Fruit fly (Drosophila melanogaster) whole organism, embryonic: ENCODE measurements around the gene ETHR.

Experiments used
- BtbVII ChIP-seq: fragments of 200-800 bp; sonication (Bioruptor generic); optimal IDR thresholded peaks from 3 replicates; lab custom pipeline; 2017; ENCODE audit warnings: missing biosample characterization, mild to moderate bottlenecking, missing genetic modification characterization
- CG10543 ChIP-seq: fragments of 200-800 bp; sonication (Bioruptor generic); optimal IDR thresholded peaks from 3 replicates; lab custom pipeline; 2017; ENCODE audit warnings: missing biosample characterization, mild to moderate bottlenecking, missing genetic modification characterization, moderate library complexity
- CG11456 ChIP-seq: fragments of 200-800 bp; sonication (Bioruptor generic); IDR thresholded peaks from 3 replicates; pipeline ENCODE4 v1.3.6; 2022; ENCODE audit warnings: missing biosample characterization, missing genetic modification characterization
- CG12071 ChIP-seq: fragments of 200-800 bp; sonication (Bioruptor generic); optimal IDR thresholded peaks from 3 replicates; lab custom pipeline; 2018; ENCODE audit warnings: missing biosample characterization, mild to moderate bottlenecking, missing genetic modification characterization
- CG14667 ChIP-seq: fragments of 200-800 bp; sonication (Bioruptor generic); IDR thresholded peaks from 2 replicates; pipeline ENCODE4 v1.3.6; 2022; ENCODE audit warnings: missing biosample characterization, missing genetic modification characterization
- CG16779 ChIP-seq: fragments of 200-800 bp; sonication (Bioruptor generic); IDR thresholded peaks from 2 replicates; pipeline ENCODE4 v1.3.6; 2022; ENCODE audit warnings: missing biosample characterization, missing genetic modification characterization
- CG17328 ChIP-seq: fragments of 200-800 bp; sonication (Bioruptor generic); IDR thresholded peaks from 2 replicates; pipeline ENCODE4 v1.3.6; 2022; ENCODE audit warnings: missing biosample characterization, missing genetic modification characterization
- CG32772 ChIP-seq: fragments of 200-800 bp; sonication (Bioruptor generic); IDR thresholded peaks from 2 replicates; pipeline ENCODE4 v1.3.6; 2022; ENCODE audit warnings: missing biosample characterization, missing genetic modification characterization
- CG6654 ChIP-seq: fragments of 200-800 bp; sonication (Bioruptor generic); optimal IDR thresholded peaks from 2 replicates; lab custom pipeline; 2017; ENCODE audit warnings: missing biosample characterization, mild to moderate bottlenecking, missing genetic modification characterization
- CG6813 ChIP-seq: fragments of 200-800 bp; sonication (Bioruptor generic); optimal IDR thresholded peaks from 2 replicates; lab custom pipeline; 2017; ENCODE audit warnings: missing biosample characterization, missing genetic modification characterization, mild to moderate bottlenecking, moderate library complexity, missing genetic modification reagents
- CG7357 ChIP-seq: fragments of 200-800 bp; sonication (Bioruptor generic); IDR thresholded peaks from 3 replicates; pipeline ENCODE4 v1.3.6; 2022; ENCODE audit warnings: missing biosample characterization, missing genetic modification characterization
- CG7786 ChIP-seq: fragments of 200-800 bp; sonication (Bioruptor generic); optimal IDR thresholded peaks from 2 replicates; lab custom pipeline; 2016; ENCODE audit warnings: missing biosample characterization, missing genetic modification characterization
- CG7963 ChIP-seq: fragments of 200-800 bp; sonication (Bioruptor generic); IDR thresholded peaks from 3 replicates; pipeline ENCODE4 v1.3.6; 2022; ENCODE audit warnings: missing biosample characterization, missing genetic modification characterization; ENCODE audit not compliant: partially characterized antibody
- CG8765 ChIP-seq: fragments of 200-800 bp; sonication (Bioruptor generic); IDR thresholded peaks from 2 replicates; pipeline ENCODE4 v1.3.6; 2022; ENCODE audit warnings: missing biosample characterization, missing genetic modification characterization
- CG8924 ChIP-seq: fragments of 200-800 bp; optimal IDR thresholded peaks from 3 replicates; lab custom pipeline; 2019; ENCODE audit warnings: missing biosample characterization, mild to moderate bottlenecking, missing genetic modification characterization, moderate library complexity
- CTCF ChIP-seq: fragments of 200-800 bp; sonication (Bioruptor generic); optimal IDR thresholded peaks from 2 replicates; lab custom pipeline; 2017; ENCODE audit warnings: missing biosample characterization, mild to moderate bottlenecking, missing genetic modification characterization, moderate library complexity
- Chrac-16 ChIP-seq: fragments of 200-800 bp; sonication (Bioruptor generic); optimal IDR thresholded peaks from 3 replicates; lab custom pipeline; 2016; ENCODE audit warnings: missing biosample characterization, missing genetic modification characterization
- CrebB ChIP-seq: fragments of 200-800 bp; sonication (Bioruptor generic); optimal IDR thresholded peaks from 3 replicates; lab custom pipeline; 2018; ENCODE audit warnings: missing biosample characterization, mild to moderate bottlenecking, missing genetic modification characterization
- Dbx ChIP-seq: fragments of 200-800 bp; sonication (Bioruptor generic); IDR thresholded peaks from 3 replicates; pipeline ENCODE4 v1.3.6; 2022; ENCODE audit warnings: missing biosample characterization, missing genetic modification characterization
- Dek ChIP-seq: fragments of 200-800 bp; sonication (Bioruptor generic); optimal IDR thresholded peaks from 3 replicates; lab custom pipeline; 2019; ENCODE audit warnings: missing biosample characterization, mild to moderate bottlenecking, missing genetic modification characterization, moderate library complexity
- H2.0 ChIP-seq: fragments of 200-800 bp; sonication (Bioruptor generic); IDR thresholded peaks from 2 replicates; pipeline ENCODE4 v1.3.6; 2022; ENCODE audit warnings: missing biosample characterization, missing genetic modification characterization
- Hey ChIP-seq: fragments of 200-800 bp; sonication (Bioruptor generic); optimal IDR thresholded peaks from 3 replicates; lab custom pipeline; 2018; ENCODE audit warnings: missing biosample characterization, mild to moderate bottlenecking, missing genetic modification characterization
- Hmr ChIP-seq: fragments of 200-800 bp; sonication (Bioruptor generic); optimal IDR thresholded peaks from 3 replicates; lab custom pipeline; 2017; ENCODE audit warnings: mild to moderate bottlenecking, missing biosample characterization, missing genetic modification reagents, missing genetic modification characterization
- Hr51 ChIP-seq, 2 experiments: fragments of 200-800 bp; sonication (Bioruptor generic); optimal IDR thresholded peaks; 2 replicates in 1 of 2; 3 replicates in 1 of 2; lab custom pipeline; 2016 to 2018; ENCODE audit warnings: missing biosample characterization in 2 of 2, missing genetic modification characterization in 2 of 2, mild to moderate bottlenecking in 1 of 2, moderate library complexity in 1 of 2
- NC2α ChIP-seq: fragments of 200-800 bp; sonication (Bioruptor generic); optimal IDR thresholded peaks from 2 replicates; lab custom pipeline; 2016; ENCODE audit warnings: missing biosample characterization, missing genetic modification characterization
- NC2β ChIP-seq: fragments of 200-800 bp; sonication (Bioruptor generic); optimal IDR thresholded peaks from 2 replicates; lab custom pipeline; 2016; ENCODE audit warnings: missing biosample characterization, missing genetic modification characterization
- Oli ChIP-seq: fragments of 200-800 bp; sonication (Bioruptor generic); optimal IDR thresholded peaks from 2 replicates; lab custom pipeline; 2018; ENCODE audit warnings: missing biosample characterization, mild to moderate bottlenecking, missing genetic modification characterization, moderate library complexity
- Rfx ChIP-seq: fragments of 200-800 bp; sonication (Bioruptor generic); IDR thresholded peaks from 2 replicates; pipeline ENCODE4 v1.3.6; 2022; ENCODE audit warnings: missing biosample characterization, missing genetic modification characterization
- Spps ChIP-seq: fragments of 200-800 bp; sonication (Bioruptor generic); optimal IDR thresholded peaks from 2 replicates; lab custom pipeline; 2018; ENCODE audit warnings: missing biosample characterization, mild to moderate bottlenecking, missing genetic modification characterization
- Usf ChIP-seq: fragments of 200-800 bp; sonication (Bioruptor generic); optimal IDR thresholded peaks from 2 replicates; lab custom pipeline; 2017; ENCODE audit warnings: missing genotype, missing biosample characterization, missing genetic modification characterization
- Vsx1 ChIP-seq: fragments of 200-800 bp; sonication (Bioruptor generic); optimal IDR thresholded peaks from 2 replicates; lab custom pipeline; 2017; ENCODE audit warnings: missing biosample characterization, mild to moderate bottlenecking, missing genetic modification characterization, missing genetic modification reagents
- ato ChIP-seq: fragments of 200-800 bp; sonication (Bioruptor generic); IDR thresholded peaks from 2 replicates; pipeline ENCODE4 v1.3.6; 2022; ENCODE audit warnings: missing biosample characterization, missing genetic modification characterization; ENCODE audit not compliant: partially characterized antibody
- bsh ChIP-seq, 2 experiments: fragments of 200-800 bp; sonication (Bioruptor generic); optimal IDR thresholded peaks; 2 replicates each; lab custom pipeline; 2017 to 2018; ENCODE audit warnings: mild to moderate bottlenecking in 2 of 2, missing biosample characterization in 2 of 2, missing genetic modification characterization in 2 of 2, moderate library complexity in 1 of 2
- cato ChIP-seq: fragments of 200-800 bp; sonication (Bioruptor generic); optimal IDR thresholded peaks from 2 replicates; lab custom pipeline; 2016; ENCODE audit warnings: missing biosample characterization, missing genetic modification characterization, borderline replicate concordance
- corto ChIP-seq: fragments of 200-800 bp; sonication (Bioruptor generic); optimal IDR thresholded peaks from 2 replicates; lab custom pipeline; 2016; ENCODE audit warnings: missing biosample characterization, mild to moderate bottlenecking, missing genetic modification characterization, moderate library complexity
- crc ChIP-seq: fragments of 200-800 bp; sonication (Bioruptor generic); optimal IDR thresholded peaks from 2 replicates; lab custom pipeline; 2016; ENCODE audit warnings: missing biosample characterization, missing genetic modification characterization
- en ChIP-seq: fragments of 200-800 bp; sonication (Bioruptor generic); optimal IDR thresholded peaks from 2 replicates; lab custom pipeline; 2016; ENCODE audit warnings: missing biosample characterization, missing genetic modification characterization
- gcm2 ChIP-seq: fragments of 200-800 bp; sonication (Bioruptor generic); optimal IDR thresholded peaks from 2 replicates; lab custom pipeline; 2016; ENCODE audit warnings: missing biosample characterization, missing genetic modification characterization
- gsb-n ChIP-seq: fragments of 200-800 bp; sonication (Bioruptor generic); optimal IDR thresholded peaks from 3 replicates; lab custom pipeline; 2018; ENCODE audit warnings: missing biosample characterization, mild to moderate bottlenecking, missing genetic modification characterization
- insv ChIP-seq, 2 experiments: fragments of 200-800 bp; sonication (Bioruptor generic); optimal IDR thresholded peaks; 3 replicates each; lab custom pipeline; 2016 to 2018; ENCODE audit warnings: missing biosample characterization in 2 of 2, missing genetic modification characterization in 2 of 2
- jigr1 ChIP-seq: fragments of 200-800 bp; sonication (Bioruptor generic); IDR thresholded peaks from 3 replicates; pipeline ENCODE4 v1.3.6; 2022; ENCODE audit warnings: missing biosample characterization, missing genetic modification characterization
- lab ChIP-seq: fragments of 200-800 bp; sonication (Bioruptor generic); optimal IDR thresholded peaks from 3 replicates; lab custom pipeline; 2017; ENCODE audit warnings: missing biosample characterization, missing genetic modification characterization, mild to moderate bottlenecking, moderate library complexity, missing genetic modification reagents
- lbe ChIP-seq: fragments of 200-800 bp; sonication (Bioruptor generic); optimal IDR thresholded peaks from 2 replicates; lab custom pipeline; 2016; ENCODE audit warnings: missing biosample characterization, mild to moderate bottlenecking, missing genetic modification characterization
- lmd ChIP-seq: fragments of 200-800 bp; sonication (Bioruptor generic); IDR thresholded peaks from 2 replicates; pipeline ENCODE4 v1.3.6; 2022; ENCODE audit warnings: missing biosample characterization, missing genetic modification characterization
- oc ChIP-seq: fragments of 200-800 bp; sonication (Bioruptor generic); optimal IDR thresholded peaks from 2 replicates; lab custom pipeline; 2018; ENCODE audit warnings: missing biosample characterization, mild to moderate bottlenecking, missing genetic modification characterization, moderate library complexity
- peb ChIP-seq: fragments of 200-800 bp; sonication (Bioruptor generic); IDR thresholded peaks from 2 replicates; pipeline ENCODE4 v1.3.6; 2022; ENCODE audit warnings: missing biosample characterization, missing genetic modification characterization
- phol ChIP-seq: fragments of 200-800 bp; sonication (Bioruptor generic); optimal IDR thresholded peaks from 3 replicates; lab custom pipeline; 2018; ENCODE audit warnings: missing biosample characterization, mild to moderate bottlenecking, missing genetic modification characterization, moderate library complexity
- sens ChIP-seq: fragments of 200-800 bp; sonication (Bioruptor generic); peaks from one replicate; lab custom pipeline; 2016; ENCODE audit warnings: missing biosample characterization, missing genetic modification characterization
- twi ChIP-seq: fragments of 200-800 bp; optimal IDR thresholded peaks from 2 replicates; lab custom pipeline; 2019; ENCODE audit warnings: missing biosample characterization, mild to moderate bottlenecking, missing genetic modification characterization, moderate library complexity
- vvl ChIP-seq: fragments of 200-800 bp; sonication (Bioruptor generic); IDR thresholded peaks from 2 replicates; pipeline ENCODE4 v1.3.6; 2022; ENCODE audit warnings: missing biosample characterization, missing genetic modification characterization
- zfh1 ChIP-seq: fragments of 200-800 bp; sonication (Bioruptor generic); IDR thresholded peaks from 3 replicates; pipeline ENCODE4 v1.3.6; 2022; ENCODE audit warnings: missing biosample characterization, missing genetic modification characterization

The ETHR gene

dm6 chr3R:21268873-21269272 lies 22.1 kb downstream of the ETHR start, which contains the start of gene Rab1 (continued):
- TF ChIP-seq NC2β (GFP tag; lab: Kevin White, UChicago) (peak; percentile 39), Vsx1 (GFP tag; lab: Kevin White, UChicago) (no peak), CG6813 (GFP tag; lab: Kevin White, UChicago) (no peak), Hr51 (GFP tag; optimal IDR thresholded peaks at IDR 0.05; lab: Kevin White, UChicago) (peak in 1 of 2 experiments; percentile 59), phol (tag; lab: Kevin White, UChicago) (peak; percentile 96), CTCF (GFP tag; lab: Kevin White, UChicago) (no peak), lbe (GFP tag; lab: Kevin White, UChicago) (peak; percentile 16), bsh (GFP tag; optimal IDR thresholded peaks at IDR 0.05; lab: Kevin White, UChicago) (peak in 1 of 2 experiments; percentile 2), gsb-n (no peak), oc (peak; percentile 60), jigr1 (GFP tag; lab: Robert Waterston, UW) (no peak), CG17328 (GFP tag; lab: Robert Waterston, UW) (peak; percentile 34; the same call in 1 of the 2 replicates), vvl (peak; percentile 71), CG11456 (GFP tag; lab: Robert Waterston, UW) (peak; percentile 73; the same call in 2 of the 3 replicates), CG8924 (tag; lab: Kevin White, UChicago) (no peak), CG7786 (GFP tag; lab: Kevin White, UChicago) (peak; percentile 43), NC2α (GFP tag; lab: Kevin White, UChicago) (no peak), CG7357 (GFP tag; lab: Robert Waterston, UW) (no peak), lab (GFP tag; lab: Kevin White, UChicago) (peak; percentile 50), ato (no peak), Rfx (peak; percentile 70), CG32772 (GFP tag; lab: Robert Waterston, UW) (no peak), CG14667 (GFP tag; lab: Robert Waterston, UW) (no peak), sens (GFP tag; lab: Kevin White, UChicago) (peak; percentile 1), en (no peak), insv (GFP tag; optimal IDR thresholded peaks at IDR 0.05; lab: Kevin White, UChicago) (peak in 1 of 2 experiments; percentile 1), CG16779 (no peak), Spps (tag; lab: Kevin White, UChicago) (no peak), lmd (GFP tag; lab: Robert Waterston, UW) (peak; percentile 41; the same call in 1 of the 2 replicates), crc (GFP tag; lab: Kevin White, UChicago) (no peak), CG10543 (GFP tag; lab: Kevin White, UChicago) (peak; percentile 67), BtbVII (GFP tag; lab: Kevin White, UChicago) (peak; percentile 56), Dek (tag; lab: Kevin White, UChicago) (peak; percentile 18), Usf (GFP tag; lab: Kevin White, UChicago) (no peak), CG7963 (no peak), gcm2 (no peak), CrebB (no peak), cato (GFP tag; lab: Kevin White, UChicago) (no peak), zfh1 (GFP tag; lab: Robert Waterston, UW) (no peak), CG8765 (GFP tag; lab: Robert Waterston, UW) (no peak), Hey (tag; lab: Kevin White, UChicago) (no peak), corto (GFP tag; lab: Kevin White, UChicago) (no peak), H2.0 (GFP tag; lab: Robert Waterston, UW) (peak; percentile 30; the same call in 1 of the 2 replicates), Dbx (GFP tag; lab: Robert Waterston, UW) (peak; percentile 70), CG6654 (GFP tag; lab: Kevin White, UChicago) (no peak), Hmr (GFP tag; lab: Kevin White, UChicago) (peak; percentile 43), CG12071 (peak; percentile 47), twi (tag; lab: Kevin White, UChicago) (peak; percentile 9), Oli (tag; lab: Kevin White, UChicago) (no peak), Chrac-16 (peak; percentile 41), peb (no peak)
